Fruit fly (Drosophila melanogaster) whole organism, adult: ENCODE results near the gene O-fut2.
A peak's percentile ranks its signal among the peaks of the same experiment; 100 is the strongest.

Experiments used
- CG11617 ChIP-seq: fragments of 200-800 bp; sonication (Bioruptor generic); optimal IDR thresholded peaks from 2 replicates; lab custom pipeline; 2017; ENCODE audit warnings: mild to moderate bottlenecking, missing biosample characterization, missing genetic modification reagents, missing genetic modification characterization
- CG12768 ChIP-seq: fragments of 200-800 bp; sonication (Bioruptor generic); optimal IDR thresholded peaks from 2 replicates; lab custom pipeline; 2017; ENCODE audit warnings: missing biosample characterization, missing genetic modification characterization, mild to moderate bottlenecking, moderate library complexity, missing genetic modification reagents
- CG14711 ChIP-seq: fragments of 200-800 bp; sonication (Bioruptor generic); optimal IDR thresholded peaks from 2 replicates; lab custom pipeline; 2018; ENCODE audit warnings: missing biosample characterization, mild to moderate bottlenecking, missing genetic modification characterization, moderate library complexity
- CG1620 ChIP-seq: fragments of 200-800 bp; sonication (Bioruptor generic); optimal IDR thresholded peaks from 2 replicates; lab custom pipeline; 2016; ENCODE audit warnings: missing biosample characterization, missing genetic modification characterization
- CG33017 ChIP-seq: fragments of 200-800 bp; sonication (Bioruptor generic); optimal IDR thresholded peaks from 2 replicates; lab custom pipeline; 2018; ENCODE audit warnings: missing biosample characterization, mild to moderate bottlenecking, missing genetic modification characterization, moderate library complexity
- CG5204 ChIP-seq: fragments of 200-800 bp; sonication (Bioruptor generic); optimal IDR thresholded peaks from 2 replicates; lab custom pipeline; 2016; ENCODE audit warnings: missing biosample characterization, missing genetic modification characterization
- CG7045 ChIP-seq: fragments of 200-800 bp; sonication (Bioruptor generic); optimal IDR thresholded peaks from 2 replicates; lab custom pipeline; 2017; ENCODE audit warnings: missing biosample characterization, mild to moderate bottlenecking, missing genetic modification characterization
- CG7101 ChIP-seq: fragments of 200-800 bp; sonication (Bioruptor generic); optimal IDR thresholded peaks from 2 replicates; lab custom pipeline; 2018; ENCODE audit warnings: missing biosample characterization, mild to moderate bottlenecking, missing genetic modification characterization, moderate library complexity
- Clk ChIP-seq: fragments of 200-800 bp; sonication (Bioruptor generic); optimal IDR thresholded peaks from 2 replicates; lab custom pipeline; 2017; ENCODE audit warnings: missing biosample characterization, missing genetic modification characterization
- Crg-1 ChIP-seq: fragments of 200-800 bp; sonication (Bioruptor generic); optimal IDR thresholded peaks from 2 replicates; lab custom pipeline; 2016; ENCODE audit warnings: missing biosample characterization, missing genetic modification characterization
- Hr96 ChIP-seq: fragments of 200-800 bp; sonication (Bioruptor generic); optimal IDR thresholded peaks from 2 replicates; lab custom pipeline; 2016; ENCODE audit warnings: missing biosample characterization, missing genetic modification characterization
- Mnt ChIP-seq: fragments of 200-800 bp; sonication (Bioruptor generic); optimal IDR thresholded peaks from 2 replicates; lab custom pipeline; 2016; ENCODE audit warnings: missing biosample characterization, mild to moderate bottlenecking, missing genetic modification characterization
- bab1 ChIP-seq: fragments of 200-800 bp; sonication (Bioruptor generic); optimal IDR thresholded peaks from 3 replicates; lab custom pipeline; 2019; ENCODE audit warnings: missing biosample characterization, mild to moderate bottlenecking, missing genetic modification characterization, moderate library complexity
- cic ChIP-seq: fragments of 200-800 bp; sonication (Bioruptor generic); optimal IDR thresholded peaks from 2 replicates; lab custom pipeline; 2017; ENCODE audit warnings: missing biosample characterization, mild to moderate bottlenecking, missing genetic modification characterization, moderate library complexity
- cnc ChIP-seq, 2 experiments: fragments of >200 bp; optimal IDR thresholded peaks; 2 replicates each; lab custom pipeline; 2017
- kay ChIP-seq: fragments of 200-800 bp; sonication (Bioruptor generic); peaks from one replicate; lab custom pipeline; 2016; ENCODE audit warnings: missing biosample characterization, missing genetic modification characterization, borderline replicate concordance
- ovo ChIP-seq: fragments of 200-800 bp; sonication (Bioruptor generic); optimal IDR thresholded peaks from 2 replicates; lab custom pipeline; 2016; ENCODE audit warnings: missing biosample characterization, missing genetic modification characterization
- pad ChIP-seq: fragments of 200-800 bp; sonication (Bioruptor generic); optimal IDR thresholded peaks from 3 replicates; lab custom pipeline; 2017; ENCODE audit warnings: missing biosample characterization, missing genetic modification characterization, mild to moderate bottlenecking, moderate library complexity, missing genetic modification reagents
- tj ChIP-seq: fragments of 200-800 bp; sonication (Bioruptor generic); optimal IDR thresholded peaks from 3 replicates; lab custom pipeline; 2017; ENCODE audit warnings: missing biosample characterization, mild to moderate bottlenecking, missing genetic modification characterization, moderate library complexity
- toe ChIP-seq: fragments of 200-800 bp; sonication (Bioruptor generic); optimal IDR thresholded peaks from 2 replicates; lab custom pipeline; 2016; ENCODE audit warnings: missing biosample characterization, missing genetic modification characterization

O-fut2 gene

dm6 chrX:1482840-1483518 is 17.2 kb upstream of the O-fut2 start, which contains the start of the genes sta and inc:
Gene sta (minus strand): TSS chrX:1483413.
Gene inc (plus strand): TSS chrX:1483479.
- TF ChIP-seq Mnt (GFP tag; lab: Kevin White, UChicago) (peak; percentile 95), Clk (GFP tag; lab: Kevin White, UChicago) (peak; percentile 5), Crg-1 (GFP tag; lab: Kevin White, UChicago) (peak; percentile 71), CG7045 (peak; percentile 3), toe (GFP tag; lab: Kevin White, UChicago) (no peak), Hr96 (peak; percentile 77), tj (GFP tag; lab: Kevin White, UChicago) (peak; percentile 62), ovo (GFP tag; lab: Kevin White, UChicago) (peak; percentile 61), CG5204 (GFP tag; lab: Kevin White, UChicago) (no peak), CG14711 (peak; percentile 70), bab1 (GFP tag; lab: Kevin White, UChicago) (peak; percentile 92), CG11617 (GFP tag; lab: Kevin White, UChicago) (peak; percentile 75), cic (peak; percentile 24), CG33017 (tag; lab: Kevin White, UChicago) (peak; percentile 72), CG7101 (tag; lab: Kevin White, UChicago) (peak; percentile 89), pad (GFP tag; lab: Kevin White, UChicago) (peak; percentile 76), CG12768 (no peak), kay (no peak), CG1620 (GFP tag; lab: Kevin White, UChicago) (peak; percentile 75), cnc (optimal IDR thresholded peaks at IDR 0.05; lab: Kevin White, UChicago) (no peak)

- TF ChIP-seq cnc (optimal IDR thresholded peaks at IDR 0.05; lab: Kevin White, UChicago) (peak in 1 of 2 experiments; percentile 30), ovo (GFP tag; lab: Kevin White, UChicago) (no peak), CG12768 (peak; percentile 10), cic (peak; percentile 51), Mnt (GFP tag; lab: Kevin White, UChicago) (peak; percentile 12)
These were observed 14.6 kb upstream of the O-fut2 start for dm6 chrX:1480426-1480825.

dm6 chrX:1478276-1479122 is 12.7 kb upstream of the O-fut2 start, which contains the start of gene rush:
Gene rush (plus strand): TSS chrX:1478552.
- TF ChIP-seq ovo (GFP tag; lab: Kevin White, UChicago) (peak; percentile 44), cic (peak; percentile 4), Clk (GFP tag; lab: Kevin White, UChicago) (no peak), CG11617 (GFP tag; lab: Kevin White, UChicago) (peak; percentile 23), pad (GFP tag; lab: Kevin White, UChicago) (peak; percentile 73), bab1 (GFP tag; lab: Kevin White, UChicago) (peak; percentile 21), CG7101 (tag; lab: Kevin White, UChicago) (peak; percentile 38), CG5204 (GFP tag; lab: Kevin White, UChicago) (no peak), CG12768 (no peak), CG1620 (GFP tag; lab: Kevin White, UChicago) (peak; percentile 49), Hr96 (peak; percentile 43), cnc (optimal IDR thresholded peaks at IDR 0.05; lab: Kevin White, UChicago) (no peak), CG7045 (no peak), tj (GFP tag; lab: Kevin White, UChicago) (no peak), CG33017 (tag; lab: Kevin White, UChicago) (no peak), Mnt (GFP tag; lab: Kevin White, UChicago) (peak; percentile 62), kay (no peak), CG14711 (no peak), toe (GFP tag; lab: Kevin White, UChicago) (no peak), Crg-1 (GFP tag; lab: Kevin White, UChicago) (peak; percentile 59)

dm6 chrX:1476848-1477247 is 11.1 kb upstream of the O-fut2 start, which contains the start of the genes Rab27 and mei-38:
Gene Rab27 (minus strand): TSS chrX:1476974.
Gene mei-38 (plus strand): TSS chrX:1477063.
- TF ChIP-seq toe (GFP tag; lab: Kevin White, UChicago) (no peak), cic (no peak), tj (GFP tag; lab: Kevin White, UChicago) (no peak), Crg-1 (GFP tag; lab: Kevin White, UChicago) (peak; percentile 82), cnc (optimal IDR thresholded peaks at IDR 0.05; lab: Kevin White, UChicago) (no peak), CG11617 (GFP tag; lab: Kevin White, UChicago) (no peak), CG12768 (no peak), CG14711 (no peak), CG7045 (no peak), kay (no peak), CG5204 (GFP tag; lab: Kevin White, UChicago) (no peak), bab1 (GFP tag; lab: Kevin White, UChicago) (peak; percentile 56), Mnt (GFP tag; lab: Kevin White, UChicago) (peak; percentile 8), pad (GFP tag; lab: Kevin White, UChicago) (peak; percentile 54), Hr96 (no peak), ovo (GFP tag; lab: Kevin White, UChicago) (no peak), CG33017 (tag; lab: Kevin White, UChicago) (no peak), CG1620 (GFP tag; lab: Kevin White, UChicago) (peak; percentile 76), Clk (GFP tag; lab: Kevin White, UChicago) (no peak), CG7101 (tag; lab: Kevin White, UChicago) (peak; percentile 44)

DNA sequence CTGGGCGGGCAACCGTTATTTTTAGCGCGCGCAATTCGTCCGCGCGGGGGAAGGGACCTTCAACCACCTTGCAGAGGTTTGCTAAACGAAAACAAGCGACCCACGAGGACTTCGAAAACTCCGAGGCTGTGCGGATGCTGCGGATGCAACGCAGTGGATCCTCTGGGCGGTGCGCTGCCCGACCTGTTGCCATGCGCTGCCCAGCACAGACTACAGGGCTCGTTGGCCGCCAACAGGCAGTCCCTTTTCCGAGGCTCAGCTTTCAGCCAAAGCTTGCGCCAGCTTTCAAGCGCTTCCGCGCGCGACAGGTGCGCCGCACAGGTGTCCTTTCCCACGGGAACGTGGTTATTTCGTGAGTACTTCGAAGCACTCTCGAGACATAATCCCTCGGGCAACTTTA is 10.6 kb upstream of the O-fut2 start:
- no peak for TF ChIP-seq Hr96
- no peak for TF ChIP-seq toe (GFP tag; lab: Kevin White, UChicago)
- TF ChIP-seq CG14711 = no peak
- no peak for TF ChIP-seq cnc (optimal IDR thresholded peaks at IDR 0.05; lab: Kevin White, UChicago)
